Fruit fly (Drosophila melanogaster): ENCODE results near the gene CG14252.

Gene CG14252

dm6 chr3R:26945233-26945632 lies at the start of gene CG14252:
Gene CG14252, plus strand, starts transcription at chr3R:26945534.
- TF ChIP-seq CG34406 (GFP tag; optimal IDR thresholded peaks at IDR 0.05) (no peak), Hr38 (GFP tag; optimal IDR thresholded peaks at IDR 0.05) (no peak), Sox102F (GFP tag; optimal IDR thresholded peaks at IDR 0.05) (no peak), CG8119 (GFP tag; IDR thresholded peaks at IDR 0.05) (no peak), fd85E (GFP tag; optimal IDR thresholded peaks at IDR 0.05) (no peak), topi (GFP tag; optimal IDR thresholded peaks at IDR 0.05) (peak; percentile 4), ss (GFP tag; optimal IDR thresholded peaks at IDR 0.05) (no peak), svp (GFP tag) (no peak), fd59A (GFP tag; optimal IDR thresholded peaks at IDR 0.05) (no peak), Eip93F (GFP tag; optimal IDR thresholded peaks at IDR 0.05) (no peak), Blimp-1 (GFP tag; optimal IDR thresholded peaks at IDR 0.05) (no peak), CG3919 (GFP tag; optimal IDR thresholded peaks at IDR 0.05) (no peak), pdm3 (GFP tag; optimal IDR thresholded peaks at IDR 0.05) (no peak), CG6163 (GFP tag; IDR thresholded peaks at IDR 0.05) (no peak), Met (GFP tag; optimal IDR thresholded peaks at IDR 0.05) (no peak), Hr39 (GFP tag; optimal IDR thresholded peaks at IDR 0.05) (no peak), Lpt (GFP tag; optimal IDR thresholded peaks at IDR 0.05) (no peak), Smox (GFP tag; optimal IDR thresholded peaks at IDR 0.05) (no peak), dsx (GFP tag; optimal IDR thresholded peaks at IDR 0.05; ENCODE audit: poor library complexity, severe bottlenecking) (no peak), CG3032 (tag; optimal IDR thresholded peaks at IDR 0.05) (no peak), CG11294 (GFP tag; IDR thresholded peaks at IDR 0.05) (no peak), eg (GFP tag; IDR thresholded peaks at IDR 0.05) (no peak), CG6276 (GFP tag; optimal IDR thresholded peaks at IDR 0.05) (no peak), CG6854 (GFP tag; optimal IDR thresholded peaks at IDR 0.05) (no peak), Ets21C (GFP tag; optimal IDR thresholded peaks at IDR 0.05) (no peak), esn (GFP tag; optimal IDR thresholded peaks at IDR 0.05) (peak; percentile 3), CG7368 (GFP tag; optimal IDR thresholded peaks at IDR 0.05) (no peak), CG11762 (GFP tag; optimal IDR thresholded peaks at IDR 0.05; ENCODE audit: insufficient read depth) (no peak), CG11902 (GFP tag; optimal IDR thresholded peaks at IDR 0.05) (no peak), Eip78C (GFP tag) (peak; percentile 70), fkh (GFP tag; optimal IDR thresholded peaks at IDR 0.05) (peak; percentile 96), salr (GFP tag; optimal IDR thresholded peaks at IDR 0.05) (no peak), vri (GFP tag; optimal IDR thresholded peaks at IDR 0.05) (no peak), CG8319 (GFP tag; optimal IDR thresholded peaks at IDR 0.05) (no peak), Sox14 (GFP tag; optimal IDR thresholded peaks at IDR 0.05) (peak; percentile 3)

- TF ChIP-seq CG15336 (GFP tag; IDR thresholded peaks at IDR 0.05), result 0 out of 2 replicates have a peak, but pooled peaks have one; percentile 11
- TF ChIP-seq CG7368 (GFP tag; optimal IDR thresholded peaks at IDR 0.05), result no peak
- TF ChIP-seq dac (GFP tag; optimal IDR thresholded peaks at IDR 0.05), result no peak
- peak; percentile 15 for TF ChIP-seq vri (GFP tag; optimal IDR thresholded peaks at IDR 0.05)
Observed at dm6 chr3R:26896260-26896659, 49.1 kb upstream of the CG14252 start.

dm6 chr3R:26897302-26897701 lies 48.0 kb upstream of the CG14252 start:
- TF ChIP-seq CG10631 (GFP tag; optimal IDR thresholded peaks at IDR 0.05), result no peak
- no peak for TF ChIP-seq CG4318 (GFP tag; optimal IDR thresholded peaks at IDR 0.05)
- no peak for TF ChIP-seq fd59A (GFP tag; optimal IDR thresholded peaks at IDR 0.05)
- no peak for TF ChIP-seq topi (GFP tag; optimal IDR thresholded peaks at IDR 0.05)
- TF ChIP-seq CG10669 (GFP tag; optimal IDR thresholded peaks at IDR 0.05), result no peak
- no peak for TF ChIP-seq acj6 (GFP tag; optimal IDR thresholded peaks at IDR 0.05)
- TF ChIP-seq CG6854 (GFP tag; optimal IDR thresholded peaks at IDR 0.05), result no peak
- TF ChIP-seq CG7368 (GFP tag; optimal IDR thresholded peaks at IDR 0.05), result no peak
- no peak for TF ChIP-seq Sox102F (GFP tag; optimal IDR thresholded peaks at IDR 0.05)
- no peak for TF ChIP-seq net (GFP tag; optimal IDR thresholded peaks at IDR 0.05)
- no peak for TF ChIP-seq achi (GFP tag; optimal IDR thresholded peaks at IDR 0.05)
- no peak for TF ChIP-seq CG8319 (GFP tag; optimal IDR thresholded peaks at IDR 0.05)
- no peak for TF ChIP-seq Met (GFP tag; optimal IDR thresholded peaks at IDR 0.05)

Data from whole organism, prepupa.